Worm (Caenorhabditis elegans) whole organism, L1 larva: ENCODE results near the gene unc-68.
A peak's percentile ranks its signal among the peaks of the same experiment; 100 is the strongest.

Source experiments
- F16B12.6 ChIP-seq: fragments of 150-350 bp; optimal IDR thresholded peaks from 2 replicates; lab custom pipeline; 2014; ENCODE audit warnings: missing biosample characterization, missing genetic modification characterization
- Y116A8C.19 ChIP-seq: sonication (generic microtip); optimal IDR thresholded peaks from 2 replicates; lab custom pipeline; 2016; ENCODE audit warnings: missing compliant biosample characterization, missing genetic modification characterization, borderline replicate concordance
- aha-1 ChIP-seq: fragments of 150-350 bp; optimal IDR thresholded peaks from 2 replicates; lab custom pipeline; 2014; ENCODE audit warnings: missing biosample characterization, missing genetic modification characterization
- ama-1 ChIP-seq: fragments of 150-350 bp; optimal IDR thresholded peaks from 2 replicates; lab custom pipeline; 2014
- blmp-1 ChIP-seq: fragments of 150-350 bp; optimal IDR thresholded peaks from 2 replicates; lab custom pipeline; 2014; ENCODE audit warnings: missing biosample characterization, missing genetic modification characterization
- ceh-63 ChIP-seq: fragments of 200-800 bp; sonication (Bioruptor generic); optimal IDR thresholded peaks from 2 replicates; lab custom pipeline; 2018; ENCODE audit warnings: mild to moderate bottlenecking, missing genetic modification characterization, missing compliant biosample characterization
- ceh-8 ChIP-seq: fragments of 200-800 bp; sonication (Bioruptor generic); optimal IDR thresholded peaks from 2 replicates; lab custom pipeline; 2018; ENCODE audit warnings: mild to moderate bottlenecking, missing genetic modification characterization, moderate library complexity, missing compliant biosample characterization
- ceh-82 ChIP-seq, 3 experiments: fragments of 150-350 bp in 1 of 3; sonication (generic microtip) in 2 of 3; optimal IDR thresholded peaks; 2 replicates each; lab custom pipeline; 2014 to 2017; ENCODE audit warnings: missing biosample characterization in 3 of 3, missing genetic modification characterization in 3 of 3
- ceh-90 ChIP-seq: sonication (generic microtip); optimal IDR thresholded peaks from 2 replicates; lab custom pipeline; 2016; ENCODE audit warnings: missing genetic modification characterization, missing compliant biosample characterization
- ces-1 ChIP-seq: fragments of 150-350 bp; optimal IDR thresholded peaks from 2 replicates; lab custom pipeline; 2014; ENCODE audit warnings: missing biosample characterization, missing genetic modification reagents, missing genetic modification characterization
- dpl-1 ChIP-seq, 3 experiments: fragments of 150-350 bp in 2 of 3; sonication (generic microtip) in 1 of 3; optimal IDR thresholded peaks; 2 replicates each; lab custom pipeline; 2014 to 2017; ENCODE audit warnings: missing biosample characterization in 3 of 3, missing genetic modification characterization in 3 of 3, missing genetic modification reagents in 3 of 3
- dsc-1 ChIP-seq: sonication (generic microtip); optimal IDR thresholded peaks from 2 replicates; lab custom pipeline; 2016; ENCODE audit warnings: mild to moderate bottlenecking, missing genetic modification characterization, missing compliant biosample characterization
- elt-2 ChIP-seq: sonication (generic microtip); optimal IDR thresholded peaks from 2 replicates; lab custom pipeline; 2016; ENCODE audit warnings: missing genetic modification characterization, mild to moderate bottlenecking, inconsistent platforms, missing compliant biosample characterization, missing genetic modification reagents
- elt-3 ChIP-seq, 6 experiments: fragments of 150-350 bp in 1 of 6; sonication (generic microtip); optimal IDR thresholded peaks; 2 replicates each; lab custom pipeline; 2017 to 2018; ENCODE audit warnings: missing biosample characterization in 6 of 6, missing genetic modification characterization in 6 of 6, inconsistent platforms in 1 of 6
- ets-5 ChIP-seq: fragments of 200-800 bp; sonication (Bioruptor generic); IDR thresholded peaks from 2 replicates; pipeline ENCODE4 v1.3.6; 2022; ENCODE audit warnings: missing genetic modification characterization, missing compliant biosample characterization
- fkh-10 ChIP-seq: sonication (generic microtip); optimal IDR thresholded peaks from 2 replicates; lab custom pipeline; 2017; ENCODE audit warnings: missing biosample characterization, missing genetic modification reagents, missing genetic modification characterization
- fos-1 ChIP-seq: fragments of 150-350 bp; optimal IDR thresholded peaks from 2 replicates; lab custom pipeline; 2014; ENCODE audit warnings: missing biosample characterization, missing genetic modification characterization
- grh-1 ChIP-seq: fragments of 200-800 bp; sonication (Bioruptor generic); IDR thresholded peaks from 2 replicates; pipeline ENCODE4 v1.3.6; 2022; ENCODE audit warnings: missing genetic modification reagents, missing genetic modification characterization, missing compliant biosample characterization
- hlh-4 ChIP-seq: sonication (generic microtip); optimal IDR thresholded peaks from 2 replicates; lab custom pipeline; 2016; ENCODE audit warnings: mild to moderate bottlenecking, missing genetic modification characterization, missing compliant biosample characterization
- hpl-2 ChIP-seq: fragments of 150-350 bp; optimal IDR thresholded peaks from 2 replicates; lab custom pipeline; 2014; ENCODE audit warnings: missing biosample characterization, missing genetic modification reagents, missing genetic modification characterization
- irx-1 ChIP-seq: sonication (generic microtip); optimal IDR thresholded peaks from 2 replicates; lab custom pipeline; 2016; ENCODE audit warnings: missing genetic modification characterization, missing compliant biosample characterization
- lin-14 ChIP-seq: fragments of 200-800 bp; sonication (Bioruptor generic); optimal IDR thresholded peaks from 2 replicates; lab custom pipeline; 2018; ENCODE audit warnings: mild to moderate bottlenecking, missing genetic modification characterization, moderate library complexity, missing compliant biosample characterization
- lir-3 ChIP-seq: sonication (generic microtip); optimal IDR thresholded peaks from 2 replicates; lab custom pipeline; 2016; ENCODE audit warnings: mild to moderate bottlenecking, missing genetic modification characterization, moderate library complexity, missing compliant biosample characterization; ENCODE audit not compliant: poor library complexity
- lsy-2 ChIP-seq, 2 experiments: fragments of 150-350 bp; optimal IDR thresholded peaks; 2 replicates each; lab custom pipeline; 2014; ENCODE audit warnings: missing biosample characterization in 2 of 2, missing genetic modification characterization in 2 of 2
- mef-2 ChIP-seq: fragments of 150-350 bp; optimal IDR thresholded peaks from 2 replicates; lab custom pipeline; 2014; ENCODE audit warnings: missing biosample characterization, missing genetic modification characterization
- mep-1 ChIP-seq: fragments of 150-350 bp; optimal IDR thresholded peaks from 2 replicates; lab custom pipeline; 2014; ENCODE audit warnings: missing biosample characterization, missing genetic modification characterization
- nhr-28 ChIP-seq: fragments of 150-350 bp; optimal IDR thresholded peaks from 2 replicates; lab custom pipeline; 2014; ENCODE audit warnings: missing biosample characterization, missing genetic modification characterization
- nhr-71 ChIP-seq: sonication (generic microtip); optimal IDR thresholded peaks from 2 replicates; lab custom pipeline; 2016; ENCODE audit warnings: mild to moderate bottlenecking, missing genetic modification characterization, moderate library complexity, missing compliant biosample characterization
- nhr-84 ChIP-seq: sonication (generic microtip); optimal IDR thresholded peaks from 2 replicates; lab custom pipeline; 2017; ENCODE audit warnings: missing biosample characterization, missing genetic modification characterization
- pqm-1 ChIP-seq: sonication (generic microtip); optimal IDR thresholded peaks from 3 replicates; lab custom pipeline; 2017; ENCODE audit warnings: missing biosample characterization, missing genetic modification characterization
- rnt-1 ChIP-seq: sonication (generic microtip); optimal IDR thresholded peaks from 2 replicates; lab custom pipeline; 2016; ENCODE audit warnings: mild to moderate bottlenecking, missing genetic modification characterization, moderate library complexity, missing compliant biosample characterization
- skn-1 ChIP-seq: fragments of 150-350 bp; optimal IDR thresholded peaks from 2 replicates; lab custom pipeline; 2014; ENCODE audit warnings: missing biosample characterization, missing genetic modification characterization
- snu-23 ChIP-seq: sonication (generic microtip); optimal IDR thresholded peaks from 2 replicates; lab custom pipeline; 2016; ENCODE audit warnings: missing genetic modification characterization, missing compliant biosample characterization
- sox-4 ChIP-seq: sonication (generic microtip); optimal IDR thresholded peaks from 2 replicates; lab custom pipeline; 2016; ENCODE audit warnings: missing genetic modification characterization, missing compliant biosample characterization
- sptf-1 ChIP-seq: fragments of 150-350 bp; optimal IDR thresholded peaks from 2 replicates; lab custom pipeline; 2014; ENCODE audit warnings: missing biosample characterization, missing genetic modification characterization
- sup-37 ChIP-seq: fragments of 200-800 bp; sonication (Bioruptor generic); optimal IDR thresholded peaks from 2 replicates; lab custom pipeline; 2018; ENCODE audit warnings: mild to moderate bottlenecking, missing genetic modification characterization, missing compliant biosample characterization
- tbx-2 ChIP-seq: sonication (generic microtip); optimal IDR thresholded peaks from 2 replicates; lab custom pipeline; 2016; ENCODE audit warnings: missing genetic modification characterization, missing compliant biosample characterization
- tlp-1 ChIP-seq: fragments of 150-350 bp; optimal IDR thresholded peaks from 2 replicates; lab custom pipeline; 2014; ENCODE audit warnings: missing biosample characterization, missing genetic modification characterization
- unc-30 ChIP-seq: sonication (generic microtip); optimal IDR thresholded peaks from 2 replicates; lab custom pipeline; 2017; ENCODE audit warnings: missing biosample characterization, missing genetic modification characterization
- unc-62 ChIP-seq: fragments of 150-350 bp; optimal IDR thresholded peaks from 2 replicates; lab custom pipeline; 2014; ENCODE audit warnings: missing biosample characterization, missing genetic modification reagents, missing genetic modification characterization
- unc-98 ChIP-seq: fragments of 200-800 bp; sonication (Bioruptor generic); IDR thresholded peaks from 2 replicates; pipeline ENCODE4 v1.3.6; 2022; ENCODE audit warnings: missing genetic modification characterization, missing compliant biosample characterization
- vab-15 ChIP-seq: sonication (generic microtip); optimal IDR thresholded peaks from 2 replicates; lab custom pipeline; 2017; ENCODE audit warnings: missing genotype, mild to moderate bottlenecking, missing genetic modification characterization, missing compliant biosample characterization
- xbp-1 ChIP-seq: sonication (generic microtip); optimal IDR thresholded peaks from 2 replicates; lab custom pipeline; 2016; ENCODE audit warnings: missing genetic modification characterization, missing compliant biosample characterization
- zag-1 ChIP-seq: fragments of 150-350 bp; optimal IDR thresholded peaks from 2 replicates; lab custom pipeline; 2014; ENCODE audit warnings: missing biosample characterization, missing genetic modification characterization
- ztf-11 ChIP-seq, 2 experiments: sonication (generic microtip); optimal IDR thresholded peaks; 2 replicates each; lab custom pipeline; 2016 to 2017; ENCODE audit warnings: missing genetic modification characterization in 2 of 2, missing biosample characterization in 1 of 2, missing compliant biosample characterization in 1 of 2
- ztf-4 ChIP-seq: fragments of 150-350 bp; optimal IDR thresholded peaks from 2 replicates; lab custom pipeline; 2014; ENCODE audit warnings: missing biosample characterization, missing genetic modification characterization

The unc-68 gene

DNA sequence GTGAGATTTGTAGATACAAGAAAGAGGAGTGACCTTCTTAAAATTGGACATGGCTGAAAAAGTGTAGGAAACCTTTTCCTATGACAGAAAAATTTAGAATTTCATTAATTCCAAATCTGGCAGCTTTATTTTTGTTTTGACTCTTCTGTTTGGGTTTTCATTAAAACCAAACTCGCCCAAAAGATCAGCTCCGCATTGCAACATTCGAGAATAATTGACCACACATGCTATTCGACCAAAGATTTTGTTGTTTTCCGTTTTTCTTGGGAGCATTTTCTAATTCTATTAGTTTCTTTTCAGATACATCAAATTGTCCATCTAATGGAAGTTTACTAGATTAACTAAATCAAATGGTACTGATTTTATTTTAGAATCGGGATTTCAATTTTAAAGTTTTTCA lies 27.4 kb upstream of the unc-68 start, which contains the start of gene mec-1:
TSS of gene mec-1 (plus strand) at position 301 of the 400 bp plus-strand sequence.
- TF ChIP-seq hlh-4 (no peak), ceh-82 (tag; optimal IDR thresholded peaks at IDR 0.05; lab: Kevin White, UChicago) (no peak), nhr-28 (tag; lab: Kevin White, UChicago) (no peak), sptf-1 (tag; lab: Kevin White, UChicago) (no peak), unc-30 (tag; lab: Kevin White, UChicago) (no peak), irx-1 (tag; lab: Kevin White, UChicago) (no peak), pqm-1 (tag; lab: Kevin White, UChicago) (no peak), dsc-1 (peak; percentile 10)
- TF ChIP-seq, all 84 proteins: peak for 1

ce11 chrV:6953797-6954196 lies 25.0 kb upstream of the unc-68 start, which contains the start of gene srg-31:
Gene srg-31 (minus strand): TSS chrV:6953897.
- TF ChIP-seq nhr-28 (tag; lab: Kevin White, UChicago) (no peak), snu-23 (GFP tag; lab: Kevin White, UChicago) (no peak), pqm-1 (tag; lab: Kevin White, UChicago) (no peak), sox-4 (tag; lab: Kevin White, UChicago) (no peak), aha-1 (no peak), hlh-4 (no peak)

DNA sequence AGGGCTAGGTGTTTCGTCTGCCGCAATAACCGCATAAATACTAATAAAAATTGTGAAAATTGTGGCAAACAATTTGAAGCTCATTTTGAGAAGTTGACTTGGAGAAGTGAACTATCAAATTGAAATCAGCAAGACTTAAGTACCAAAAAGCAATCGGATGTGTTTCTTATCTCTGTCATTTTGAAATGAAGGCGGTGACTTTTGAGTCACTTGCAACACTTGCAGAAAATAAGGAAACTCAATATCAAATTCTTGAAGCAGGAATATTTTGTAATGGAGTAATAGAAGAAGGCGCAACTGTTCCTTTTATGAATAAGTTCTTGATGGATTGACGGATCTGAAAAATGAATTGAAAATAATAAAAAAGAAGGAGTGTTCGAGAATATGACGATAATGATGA lies 22.5 kb upstream of the unc-68 start, which contains the start of gene T07H8.11:
TSS of gene T07H8.11 (minus strand) at position 101 of the 400 bp plus-strand sequence.
- TF ChIP-seq dsc-1 (no peak), ztf-4 (tag; lab: Kevin White, UChicago) (no peak), hlh-4 (no peak), lin-14 (GFP tag; lab: Kevin White, UChicago) (no peak), elt-2 (tag; lab: Kevin White, UChicago) (no peak), xbp-1 (tag; lab: Kevin White, UChicago) (no peak), ceh-90 (tag; lab: Kevin White, UChicago) (no peak), nhr-71 (tag; lab: Kevin White, UChicago) (no peak), snu-23 (GFP tag; lab: Kevin White, UChicago) (no peak), mef-2 (tag; lab: Kevin White, UChicago) (no peak), F16B12.6 (tag; lab: Kevin White, UChicago) (no peak), fos-1 (no peak), Y116A8C.19 (tag; lab: Kevin White, UChicago) (no peak), lir-3 (tag; lab: Kevin White, UChicago) (no peak), blmp-1 (tag; lab: Kevin White, UChicago) (no peak), grh-1 (GFP tag; lab: Robert Waterston, UW) (no peak), tbx-2 (tag; lab: Kevin White, UChicago) (no peak), unc-98 (GFP tag; lab: Robert Waterston, UW) (no peak)

DNA sequence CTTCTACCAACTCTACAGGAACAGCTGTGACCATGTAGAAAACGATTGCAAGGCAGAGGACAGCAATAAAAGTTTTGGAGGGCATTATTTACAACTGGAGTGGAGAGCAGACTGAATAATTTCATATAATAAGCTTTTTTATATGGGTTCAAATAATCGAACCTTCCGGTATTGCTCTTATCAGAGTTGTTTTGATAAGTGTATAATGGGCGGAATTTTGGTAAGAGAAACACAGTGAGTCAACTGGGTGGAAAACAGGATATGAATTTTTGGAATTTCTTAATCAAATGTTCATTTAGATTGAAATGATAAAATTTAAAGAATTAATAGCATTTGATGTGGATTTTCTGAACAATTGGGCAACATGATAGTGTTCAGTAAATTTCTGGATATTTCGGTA lies 20.9 kb upstream of the unc-68 start, which contains the start of gene Y57E12B.11:
TSS of gene Y57E12B.11 (minus strand) at position 101 of the 400 bp plus-strand sequence.
- TF ChIP-seq ceh-63 (GFP tag; lab: Kevin White, UChicago) (no peak), Y116A8C.19 (tag; lab: Kevin White, UChicago) (no peak), elt-3 (tag; optimal IDR thresholded peaks at IDR 0.05; lab: Kevin White, UChicago) (no peak), ets-5 (GFP tag; lab: Robert Waterston, UW) (no peak), fkh-10 (GFP tag; lab: Kevin White, UChicago) (no peak), ama-1 (lab: Kevin White, UChicago) (no peak)
- TF ChIP-seq, all 84 proteins: peak for 0

DNA sequence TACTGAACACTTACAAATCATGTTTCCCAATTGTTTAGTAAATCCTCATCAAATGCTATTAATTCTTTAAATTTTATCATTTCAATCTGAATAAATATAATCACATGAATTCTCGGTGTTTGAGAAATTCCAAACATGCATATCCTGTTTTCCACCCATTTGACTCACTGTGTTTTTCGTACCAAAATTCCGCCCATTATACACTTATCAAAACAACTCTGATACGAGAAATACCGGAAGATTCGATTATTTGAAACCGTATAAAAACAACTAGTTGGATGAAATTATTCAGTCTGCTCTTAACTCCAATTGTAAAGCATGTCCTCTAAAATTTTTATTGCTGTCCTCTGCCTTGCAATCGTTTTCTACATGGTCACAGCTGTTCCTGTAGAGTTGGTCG lies 19.4 kb upstream of the unc-68 start, which contains the start of gene Y57E12B.1:
TSS of gene Y57E12B.1 (plus strand) at position 301 of the 400 bp plus-strand sequence.
- TF ChIP-seq rnt-1 (no peak), lsy-2 (tag; optimal IDR thresholded peaks at IDR 0.05; lab: Kevin White, UChicago) (no peak), nhr-84 (tag; lab: Kevin White, UChicago) (no peak), sup-37 (GFP tag; lab: Kevin White, UChicago) (no peak), tlp-1 (tag; lab: Kevin White, UChicago) (no peak), tbx-2 (tag; lab: Kevin White, UChicago) (no peak), skn-1 (tag; lab: Kevin White, UChicago) (no peak), ztf-11 (tag; optimal IDR thresholded peaks at IDR 0.05; lab: Kevin White, UChicago) (no peak), zag-1 (no peak), unc-62 (GFP tag; lab: Kevin White, UChicago) (no peak), dpl-1 (GFP tag; optimal IDR thresholded peaks at IDR 0.05; lab: Kevin White, UChicago) (no peak), hpl-2 (GFP tag; lab: Kevin White, UChicago) (no peak), snu-23 (GFP tag; lab: Kevin White, UChicago) (no peak), ceh-8 (GFP tag; lab: Kevin White, UChicago) (no peak), ces-1 (GFP tag; lab: Kevin White, UChicago) (no peak), mep-1 (tag; lab: Kevin White, UChicago) (no peak), vab-15 (tag; lab: Kevin White, UChicago) (no peak)
